Fruit fly (Drosophila melanogaster) whole organism, embryonic: Measurements from ENCODE around the gene ppk.

ENCODE experiments used
- CG6791 ChIP-seq: fragments of 200-800 bp; sonication (Bioruptor generic); IDR thresholded peaks from 3 replicates; pipeline ENCODE4 v1.3.6; 2022; ENCODE audit warnings: missing biosample characterization, missing genetic modification characterization; ENCODE audit not compliant: partially characterized antibody
- CG7271 ChIP-seq: fragments of 200-800 bp; sonication (Bioruptor generic); optimal IDR thresholded peaks from 2 replicates; lab custom pipeline; 2018; ENCODE audit warnings: missing biosample characterization, mild to moderate bottlenecking, missing genetic modification characterization, moderate library complexity
- Sox102F ChIP-seq: fragments of 200-800 bp; sonication (Bioruptor generic); optimal IDR thresholded peaks from 2 replicates; lab custom pipeline; 2018; ENCODE audit warnings: missing biosample characterization, mild to moderate bottlenecking, missing genetic modification characterization, moderate library complexity
- bbx ChIP-seq: fragments of 200-800 bp; sonication (Bioruptor generic); IDR thresholded peaks from 2 replicates; pipeline ENCODE4 v1.3.6; 2022; ENCODE audit warnings: missing biosample characterization, missing genetic modification characterization; ENCODE audit not compliant: partially characterized antibody
- nmo ChIP-seq: fragments of 200-800 bp; sonication (Bioruptor generic); optimal IDR thresholded peaks from 2 replicates; lab custom pipeline; 2018; ENCODE audit warnings: missing biosample characterization, mild to moderate bottlenecking, missing genetic modification characterization, moderate library complexity
- odd ChIP-seq: fragments of 200-800 bp; sonication (Bioruptor generic); optimal IDR thresholded peaks from 2 replicates; lab custom pipeline; 2017; ENCODE audit warnings: missing biosample characterization, mild to moderate bottlenecking, missing genetic modification characterization
- psq ChIP-seq: fragments of 200-800 bp; sonication (Bioruptor generic); optimal IDR thresholded peaks from 2 replicates; lab custom pipeline; 2017; ENCODE audit warnings: missing biosample characterization, missing genetic modification characterization

DNA sequence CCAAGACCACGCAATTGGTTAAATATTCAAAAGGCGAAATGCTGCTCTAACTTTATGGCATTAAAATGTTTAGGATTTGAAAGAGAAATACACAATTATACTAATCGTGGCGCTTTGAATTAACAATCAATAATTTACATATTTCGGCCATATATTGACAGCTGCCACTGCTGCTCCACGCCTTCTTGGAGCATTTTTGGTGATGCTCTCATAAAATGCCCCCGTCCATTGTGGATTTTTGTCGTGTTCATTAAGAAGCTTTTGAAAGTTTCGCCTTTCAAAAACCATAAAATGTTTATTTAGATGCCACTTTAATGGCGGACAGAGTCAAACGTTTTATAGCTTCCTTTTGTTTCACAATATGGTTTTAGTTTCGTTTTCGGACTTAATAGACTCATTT is 30.1 kb upstream of the ppk start:
- TF ChIP-seq bbx (GFP tag; lab: Robert Waterston, UW) (no peak), CG6791 (GFP tag; lab: Robert Waterston, UW) (no peak), odd (GFP tag; lab: Kevin White, UChicago) (no peak), Sox102F (GFP tag; lab: Kevin White, UChicago) (no peak), psq (no peak), CG7271 (tag; lab: Kevin White, UChicago) (no peak), nmo (GFP tag; lab: Kevin White, UChicago) (no peak)
